Fruit fly (Drosophila melanogaster): ENCODE measurements around the gene TFAM.

- TF ChIP-seq Sox15 (GFP tag; optimal IDR thresholded peaks at IDR 0.05) = no peak
- TF ChIP-seq CG6163 (GFP tag; IDR thresholded peaks at IDR 0.05) = no peak
- TF ChIP-seq fd85E (GFP tag; optimal IDR thresholded peaks at IDR 0.05) = no peak
- no peak for TF ChIP-seq CG3032 (tag; optimal IDR thresholded peaks at IDR 0.05)
- no peak for TF ChIP-seq CG7368 (GFP tag; optimal IDR thresholded peaks at IDR 0.05)
- no peak for TF ChIP-seq Smox (GFP tag; optimal IDR thresholded peaks at IDR 0.05)
- TF ChIP-seq CG16779 (tag; optimal IDR thresholded peaks at IDR 0.05) = no peak
Measured at dm6 chr3R:20543220-20543619, 33.6 kb downstream of the TFAM start.

All from whole organism, prepupa.